Fruit fly (Drosophila melanogaster) whole organism, embryonic: ENCODE data around the gene Vha100-2.
A peak's percentile ranks its signal among the peaks of the same experiment; 100 is the strongest.

Experiments used
- Atf6 ChIP-seq: fragments of 200-800 bp; sonication (Bioruptor generic); IDR thresholded peaks from 2 replicates; pipeline ENCODE4 v1.3.6; 2022; ENCODE audit warnings: missing biosample characterization, missing genetic modification characterization
- Awh ChIP-seq: fragments of 200-800 bp; sonication (Bioruptor generic); IDR thresholded peaks from 2 replicates; pipeline ENCODE4, ENCODE4 v1.3.6; 2022; ENCODE audit warnings: missing biosample characterization, missing genetic modification characterization
- CG10431 ChIP-seq: fragments of 200-800 bp; sonication (Bioruptor generic); optimal IDR thresholded peaks from 3 replicates; lab custom pipeline; 2018; ENCODE audit warnings: missing biosample characterization, mild to moderate bottlenecking, missing genetic modification characterization
- CG10565 ChIP-seq: fragments of 200-800 bp; sonication (Bioruptor generic); optimal IDR thresholded peaks from 3 replicates; lab custom pipeline; 2016; ENCODE audit warnings: missing biosample characterization, mild to moderate bottlenecking, missing genetic modification characterization
- CG10979 ChIP-seq: fragments of 200-800 bp; sonication (Bioruptor generic); optimal IDR thresholded peaks from 2 replicates; lab custom pipeline; 2018; ENCODE audit warnings: missing biosample characterization, mild to moderate bottlenecking, missing genetic modification characterization, moderate library complexity
- CG11247 ChIP-seq: fragments of 200-800 bp; sonication (Bioruptor generic); IDR thresholded peaks from 2 replicates; pipeline ENCODE4 v1.3.6; 2022; ENCODE audit warnings: missing biosample characterization, missing genetic modification characterization
- CG12659 ChIP-seq: fragments of 200-800 bp; sonication (Bioruptor generic); optimal IDR thresholded peaks from 3 replicates; lab custom pipeline; 2017; ENCODE audit warnings: mild to moderate bottlenecking, missing biosample characterization, missing genetic modification reagents, missing genetic modification characterization
- CG1792 ChIP-seq: fragments of 200-800 bp; sonication (Bioruptor generic); optimal IDR thresholded peaks from 2 replicates; lab custom pipeline; 2016; ENCODE audit warnings: missing biosample characterization, missing genetic modification characterization
- CG18262 ChIP-seq: fragments of 200-800 bp; optimal IDR thresholded peaks from 3 replicates; lab custom pipeline; 2019; ENCODE audit warnings: missing biosample characterization, mild to moderate bottlenecking, missing genetic modification characterization, moderate library complexity
- CG2678 ChIP-seq: fragments of 200-800 bp; sonication (Bioruptor generic); optimal IDR thresholded peaks from 3 replicates; lab custom pipeline; 2019; ENCODE audit warnings: missing biosample characterization, mild to moderate bottlenecking, missing genetic modification characterization, moderate library complexity
- CG31441 ChIP-seq: fragments of 200-800 bp; sonication (Bioruptor generic); IDR thresholded peaks from 2 replicates; pipeline ENCODE4 v1.3.6; 2022; ENCODE audit warnings: missing biosample characterization, missing genetic modification characterization
- CG32767 ChIP-seq: fragments of 200-800 bp; sonication (Bioruptor generic); IDR thresholded peaks from 2 replicates; pipeline ENCODE4 v1.3.6; 2022; ENCODE audit warnings: missing biosample characterization, missing genetic modification characterization
- CG3847 ChIP-seq: fragments of 200-800 bp; sonication (Bioruptor generic); IDR thresholded peaks from 2 replicates; pipeline ENCODE4 v1.3.6; 2022; ENCODE audit warnings: missing biosample characterization, missing genetic modification characterization
- CG4282 ChIP-seq: fragments of 200-800 bp; sonication (Bioruptor generic); optimal IDR thresholded peaks from 2 replicates; lab custom pipeline; 2016; ENCODE audit warnings: missing biosample characterization, missing genetic modification characterization
- CG4328 ChIP-seq: fragments of 200-800 bp; sonication (Bioruptor generic); optimal IDR thresholded peaks from 3 replicates; lab custom pipeline; 2017; ENCODE audit warnings: missing biosample characterization, missing genetic modification reagents, missing genetic modification characterization
- CG4730 ChIP-seq: fragments of 200-800 bp; sonication (Bioruptor generic); IDR thresholded peaks from 2 replicates; pipeline ENCODE4 v1.3.6; 2022; ENCODE audit warnings: missing biosample characterization, missing genetic modification characterization
- CG5953 ChIP-seq: fragments of 200-800 bp; sonication (Bioruptor generic); IDR thresholded peaks from 2 replicates; pipeline ENCODE4 v1.3.6; 2022; ENCODE audit warnings: missing biosample characterization, missing genetic modification characterization
- CG7745 ChIP-seq: fragments of 200-800 bp; sonication (Bioruptor generic); optimal IDR thresholded peaks from 2 replicates; lab custom pipeline; 2018; ENCODE audit warnings: missing biosample characterization, mild to moderate bottlenecking, missing genetic modification characterization, moderate library complexity
- CG7839 ChIP-seq: fragments of 200-800 bp; sonication (Bioruptor generic); optimal IDR thresholded peaks from 3 replicates; lab custom pipeline; 2018; ENCODE audit warnings: missing biosample characterization, mild to moderate bottlenecking, missing genetic modification characterization, moderate library complexity
- CHES-1-like ChIP-seq: fragments of 200-800 bp; sonication (Bioruptor generic); optimal IDR thresholded peaks from 2 replicates; lab custom pipeline; 2016; ENCODE audit warnings: missing biosample characterization, missing genetic modification characterization
- CrebB ChIP-seq: fragments of 200-800 bp; sonication (Bioruptor generic); optimal IDR thresholded peaks from 3 replicates; lab custom pipeline; 2018; ENCODE audit warnings: missing biosample characterization, mild to moderate bottlenecking, missing genetic modification characterization
- D19B ChIP-seq: fragments of 200-800 bp; sonication (Bioruptor generic); optimal IDR thresholded peaks from 2 replicates; lab custom pipeline; 2017; ENCODE audit warnings: missing biosample characterization, mild to moderate bottlenecking, missing genetic modification characterization
- Dip3 ChIP-seq: fragments of 200-800 bp; sonication (Bioruptor generic); optimal IDR thresholded peaks from 3 replicates; lab custom pipeline; 2016; ENCODE audit warnings: missing biosample characterization, missing genetic modification characterization
- Elba2 ChIP-seq: fragments of 200-800 bp; sonication (Bioruptor generic); optimal IDR thresholded peaks from 3 replicates; lab custom pipeline; 2016; ENCODE audit warnings: missing biosample characterization, missing genetic modification characterization
- Ets97D ChIP-seq: fragments of 200-800 bp; sonication (Bioruptor generic); optimal IDR thresholded peaks from 3 replicates; lab custom pipeline; 2016; ENCODE audit warnings: missing biosample characterization, missing genetic modification characterization
- H2.0 ChIP-seq: fragments of 200-800 bp; sonication (Bioruptor generic); IDR thresholded peaks from 2 replicates; pipeline ENCODE4 v1.3.6; 2022; ENCODE audit warnings: missing biosample characterization, missing genetic modification characterization
- Mrtf ChIP-seq: fragments of 200-800 bp; sonication (Bioruptor generic); IDR thresholded peaks from 3 replicates; pipeline ENCODE4 v1.3.6; 2022; ENCODE audit warnings: missing biosample characterization, missing genetic modification characterization
- NfI ChIP-seq: fragments of 200-800 bp; sonication (Bioruptor generic); optimal IDR thresholded peaks from 3 replicates; lab custom pipeline; 2018; ENCODE audit warnings: missing biosample characterization, mild to moderate bottlenecking, missing genetic modification characterization, moderate library complexity
- Oaz ChIP-seq: fragments of 200-800 bp; sonication (Bioruptor generic); IDR thresholded peaks from 2 replicates; pipeline ENCODE4 v1.3.6; 2022; ENCODE audit warnings: missing biosample characterization, missing genetic modification characterization
- Trl ChIP-seq, 3 experiments: fragments of >200 bp in 2 of 3; fragments of 200-800 bp in 1 of 3; sonication (Bioruptor generic) in 1 of 3; optimal IDR thresholded peaks; 2 replicates in 1 of 3; 3 replicates in 2 of 3; lab custom pipeline; 2016 to 2017; ENCODE audit warnings: missing biosample characterization in 1 of 3, missing genetic modification characterization in 1 of 3
- bab2 ChIP-seq: fragments of 200-800 bp; sonication (Bioruptor generic); optimal IDR thresholded peaks from 2 replicates; lab custom pipeline; 2016; ENCODE audit warnings: missing biosample characterization, missing genetic modification characterization
- cwo ChIP-seq: fragments of 200-800 bp; sonication (Bioruptor generic); optimal IDR thresholded peaks from 3 replicates; lab custom pipeline; 2017; ENCODE audit warnings: missing biosample characterization, missing genetic modification characterization, mild to moderate bottlenecking, moderate library complexity, missing genetic modification reagents
- disco-r ChIP-seq: fragments of 200-800 bp; sonication (Bioruptor generic); optimal IDR thresholded peaks from 2 replicates; lab custom pipeline; 2016; ENCODE audit warnings: missing biosample characterization, missing genetic modification characterization
- eyg ChIP-seq: fragments of 200-800 bp; sonication (Bioruptor generic); optimal IDR thresholded peaks from 3 replicates; lab custom pipeline; 2016; ENCODE audit warnings: missing biosample characterization, missing genetic modification characterization
- fd3F ChIP-seq: fragments of 200-800 bp; sonication (Bioruptor generic); optimal IDR thresholded peaks from 2 replicates; lab custom pipeline; 2018; ENCODE audit warnings: missing biosample characterization, mild to moderate bottlenecking, missing genetic modification characterization, moderate library complexity
- gcm ChIP-seq: fragments of 200-800 bp; sonication (Bioruptor generic); optimal IDR thresholded peaks from 2 replicates; lab custom pipeline; 2019; ENCODE audit warnings: missing biosample characterization, mild to moderate bottlenecking, missing genetic modification characterization, moderate library complexity
- her ChIP-seq: fragments of 200-800 bp; sonication (Bioruptor generic); optimal IDR thresholded peaks from 2 replicates; lab custom pipeline; 2016; ENCODE audit warnings: missing biosample characterization, missing genetic modification characterization
- lab ChIP-seq: fragments of 200-800 bp; sonication (Bioruptor generic); optimal IDR thresholded peaks from 3 replicates; lab custom pipeline; 2017; ENCODE audit warnings: missing biosample characterization, missing genetic modification characterization, mild to moderate bottlenecking, moderate library complexity, missing genetic modification reagents
- mirr ChIP-seq: fragments of 200-800 bp; sonication (Bioruptor generic); optimal IDR thresholded peaks from 3 replicates; lab custom pipeline; 2018; ENCODE audit warnings: missing biosample characterization, mild to moderate bottlenecking, missing genetic modification characterization
- nerfin-1 ChIP-seq: fragments of 200-800 bp; sonication (Bioruptor generic); optimal IDR thresholded peaks from 3 replicates; lab custom pipeline; 2019; ENCODE audit warnings: missing biosample characterization, mild to moderate bottlenecking, missing genetic modification characterization, moderate library complexity
- psq ChIP-seq: fragments of 200-800 bp; sonication (Bioruptor generic); optimal IDR thresholded peaks from 2 replicates; lab custom pipeline; 2017; ENCODE audit warnings: missing biosample characterization, missing genetic modification characterization
- row ChIP-seq: fragments of 200-800 bp; sonication (Bioruptor generic); IDR thresholded peaks from 3 replicates; pipeline ENCODE4 v1.3.6; 2022; ENCODE audit warnings: missing biosample characterization, missing genetic modification characterization
- sd ChIP-seq: fragments of 200-800 bp; sonication (Bioruptor generic); optimal IDR thresholded peaks from 3 replicates; lab custom pipeline; 2018; ENCODE audit warnings: missing biosample characterization, mild to moderate bottlenecking, missing genetic modification characterization, moderate library complexity
- stc ChIP-seq: fragments of 200-800 bp; sonication (Bioruptor generic); IDR thresholded peaks from 2 replicates; pipeline ENCODE4 v1.3.6; 2022; ENCODE audit warnings: missing biosample characterization, missing genetic modification characterization
- tio ChIP-seq: fragments of 200-800 bp; sonication (Bioruptor generic); optimal IDR thresholded peaks from 2 replicates; lab custom pipeline; 2017; ENCODE audit warnings: missing biosample characterization, missing genetic modification characterization, inconsistent platforms
- toy ChIP-seq: fragments of 200-800 bp; sonication (Bioruptor generic); IDR thresholded peaks from 2 replicates; pipeline ENCODE4 v1.3.6; 2022; ENCODE audit warnings: missing biosample characterization, missing genetic modification characterization
- twi ChIP-seq: fragments of 200-800 bp; optimal IDR thresholded peaks from 2 replicates; lab custom pipeline; 2019; ENCODE audit warnings: missing biosample characterization, mild to moderate bottlenecking, missing genetic modification characterization, moderate library complexity
- zfh1 ChIP-seq: fragments of 200-800 bp; sonication (Bioruptor generic); IDR thresholded peaks from 3 replicates; pipeline ENCODE4 v1.3.6; 2022; ENCODE audit warnings: missing biosample characterization, missing genetic modification characterization

Vha100-2 gene

DNA sequence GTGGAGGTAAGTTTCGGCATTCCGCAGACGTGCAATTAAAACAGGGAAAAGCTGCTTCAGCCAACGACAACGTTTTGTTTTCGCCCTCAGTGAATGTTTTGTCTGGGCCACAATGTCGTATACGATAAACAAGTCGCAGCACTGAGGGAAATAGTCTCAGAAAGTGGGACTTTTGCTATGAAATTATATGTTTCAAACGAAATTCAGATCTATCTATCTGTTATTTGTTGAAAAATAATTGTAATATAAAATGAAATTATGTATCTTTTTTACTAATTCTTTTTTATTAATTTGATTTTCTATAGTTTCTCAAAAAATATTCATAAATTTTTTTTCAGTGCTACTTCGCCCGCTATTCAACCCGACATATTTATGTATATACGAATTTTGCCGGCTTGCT, 5.5 kb downstream of the Vha100-2 start (continued):
- 0 out of 2 replicates have a peak, but pooled peaks have one; percentile 33 for TF ChIP-seq CG11247 (GFP tag; lab: Robert Waterston, UW)
- peak; percentile 71 for TF ChIP-seq CG7839 (tag; lab: Kevin White, UChicago)
- no peak for TF ChIP-seq CG1792 (GFP tag; lab: Kevin White, UChicago)
- peak; percentile 38; the same call in 1 of the 2 replicates for TF ChIP-seq CG3847 (GFP tag; lab: Robert Waterston, UW)
- TF ChIP-seq bab2 (GFP tag; lab: Kevin White, UChicago) = peak; percentile 6
- peak; percentile 36; the same call in 1 of the 2 replicates for TF ChIP-seq stc (GFP tag; lab: Robert Waterston, UW)
- TF ChIP-seq CG31441 = no peak; the same call in 1 of the 2 replicates
- TF ChIP-seq CHES-1-like (GFP tag; lab: Kevin White, UChicago) = no peak
- TF ChIP-seq CG10431 (GFP tag; lab: Kevin White, UChicago) = no peak
- peak; percentile 36 for TF ChIP-seq CG12659 (GFP tag; lab: Kevin White, UChicago)
- no peak for TF ChIP-seq her
- peak; percentile 23 for TF ChIP-seq lab
- TF ChIP-seq CG10979 (tag; lab: Kevin White, UChicago) = peak; percentile 46
- peak; percentile 79 for TF ChIP-seq row
- TF ChIP-seq, all 482 proteins: peak for 118

DNA sequence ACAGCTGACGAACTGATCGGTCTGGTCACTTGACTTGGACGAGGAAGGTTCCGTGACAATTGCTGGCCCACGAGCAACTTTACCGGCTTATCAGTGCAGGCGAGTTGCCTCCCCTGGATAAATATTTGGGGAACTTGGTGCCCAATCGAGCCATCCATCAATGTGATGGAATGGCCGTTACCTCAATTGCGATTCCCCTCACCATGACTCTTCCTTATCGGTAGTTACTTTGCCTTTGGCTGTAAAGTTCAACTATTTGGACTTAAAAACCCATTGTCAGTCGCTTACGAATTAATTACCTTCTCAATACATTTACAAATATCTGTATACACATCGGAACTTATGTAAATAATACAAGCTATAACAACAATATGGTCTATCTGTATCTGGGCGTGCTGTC, 9.2 kb downstream of the Vha100-2 start, which contains the start of gene Vha100-4:
Vha100-4 (minus strand) TSS at position 16 of the 400 bp plus-strand sequence.
- TF ChIP-seq CrebB (tag; lab: Kevin White, UChicago) = peak; percentile 15
- 0 out of 2 replicates have a peak, but pooled peaks have one; percentile 33 for TF ChIP-seq Atf6 (GFP tag; lab: Robert Waterston, UW)
- TF ChIP-seq D19B (GFP tag; lab: Kevin White, UChicago) = no peak
- no peak for TF ChIP-seq tio (GFP tag; lab: Kevin White, UChicago)
- 0 out of 2 replicates have a peak, but pooled peaks have one; percentile 38 for TF ChIP-seq Awh (GFP tag; lab: Robert Waterston, UW)
- peak; percentile 10 for TF ChIP-seq mirr (GFP tag; lab: Kevin White, UChicago)
- peak; percentile 93 for TF ChIP-seq lab

DNA sequence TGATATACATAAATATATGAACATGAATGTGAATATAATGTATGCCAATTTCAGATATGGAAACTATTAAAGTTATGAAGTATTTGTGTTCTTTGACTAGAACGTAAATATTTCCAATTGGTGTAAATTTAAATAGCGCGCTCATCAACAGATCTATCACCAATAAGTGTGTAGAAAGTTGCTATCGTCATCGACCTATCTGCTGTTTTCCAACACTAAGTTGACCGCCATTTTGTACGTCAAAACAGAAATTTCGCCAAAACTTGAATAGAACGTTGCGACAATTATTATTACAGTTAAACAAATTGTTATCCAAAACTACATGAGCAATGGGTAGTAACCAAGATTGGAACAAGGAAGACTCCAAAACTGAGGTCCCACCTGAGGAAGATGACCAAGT, 13.4 kb downstream of the Vha100-2 start, which contains the start of gene cona:
cona (plus strand) TSS at position 236 of the 400 bp plus-strand sequence.
- TF ChIP-seq CG10565 (no peak), Mrtf (GFP tag; lab: Robert Waterston, UW) (no peak), CG32767 (GFP tag; lab: Robert Waterston, UW) (no peak), disco-r (GFP tag; lab: Kevin White, UChicago) (no peak), fd3F (GFP tag; lab: Kevin White, UChicago) (no peak), CG12659 (GFP tag; lab: Kevin White, UChicago) (peak; percentile 6), CG5953 (no peak), CG18262 (no peak), twi (tag; lab: Kevin White, UChicago) (no peak), CG4730 (no peak), Elba2 (peak; percentile 86), eyg (no peak), gcm (GFP tag; lab: Kevin White, UChicago) (no peak), H2.0 (GFP tag; lab: Robert Waterston, UW) (no peak), toy (no peak), psq (GFP tag; lab: Kevin White, UChicago) (no peak), CG4328 (GFP tag; lab: Kevin White, UChicago) (no peak), cwo (GFP tag; lab: Kevin White, UChicago) (no peak), CG4282 (no peak), Ets97D (GFP tag; lab: Kevin White, UChicago) (peak; percentile 56), Oaz (GFP tag; lab: Robert Waterston, UW) (no peak), sd (tag; lab: Kevin White, UChicago) (no peak), CG2678 (tag; lab: Kevin White, UChicago) (no peak), Awh (GFP tag; lab: Robert Waterston, UW) (no peak), CG7745 (tag; lab: Kevin White, UChicago) (no peak), nerfin-1 (tag; lab: Kevin White, UChicago) (no peak), Dip3 (GFP tag; lab: Kevin White, UChicago) (no peak), zfh1 (GFP tag; lab: Robert Waterston, UW) (no peak), Trl (optimal IDR thresholded peaks at IDR 0.05; lab: Kevin White, UChicago) (no peak), Trl (GFP tag; optimal IDR thresholded peaks at IDR 0.05; lab: Kevin White, UChicago) (no peak), NfI (peak; percentile 9)
